Fruit fly (Drosophila melanogaster) whole organism, embryonic: ENCODE data around the gene ATP8B.

Experiments used
- Abd-B ChIP-seq: fragments of 200-800 bp; sonication (Bioruptor generic); optimal IDR thresholded peaks from 2 replicates; lab custom pipeline; 2018; ENCODE audit warnings: missing biosample characterization, mild to moderate bottlenecking, missing genetic modification characterization, moderate library complexity
- CG10543 ChIP-seq: fragments of 200-800 bp; sonication (Bioruptor generic); optimal IDR thresholded peaks from 3 replicates; lab custom pipeline; 2017; ENCODE audit warnings: missing biosample characterization, mild to moderate bottlenecking, missing genetic modification characterization, moderate library complexity
- CG11504 ChIP-seq: fragments of 200-800 bp; sonication (Bioruptor generic); optimal IDR thresholded peaks from 3 replicates; lab custom pipeline; 2019; ENCODE audit warnings: missing biosample characterization, mild to moderate bottlenecking, missing genetic modification characterization, moderate library complexity
- CG12155 ChIP-seq: fragments of 200-800 bp; sonication (Bioruptor generic); optimal IDR thresholded peaks from 3 replicates; lab custom pipeline; 2016; ENCODE audit warnings: missing biosample characterization, missing genetic modification characterization
- CG12942 ChIP-seq: fragments of 200-800 bp; sonication (Bioruptor generic); optimal IDR thresholded peaks from 3 replicates; lab custom pipeline; 2016; ENCODE audit warnings: missing biosample characterization, missing genetic modification characterization
- CG15269 ChIP-seq: fragments of 200-800 bp; sonication (Bioruptor generic); optimal IDR thresholded peaks from 2 replicates; lab custom pipeline; 2018; ENCODE audit warnings: missing biosample characterization, mild to moderate bottlenecking, missing genetic modification characterization, moderate library complexity
- CG18599 ChIP-seq: fragments of 200-800 bp; sonication (Bioruptor generic); optimal IDR thresholded peaks from 3 replicates; lab custom pipeline; 2017; ENCODE audit warnings: missing biosample characterization, missing genetic modification characterization, mild to moderate bottlenecking, moderate library complexity, missing genetic modification reagents
- CG2202 ChIP-seq: fragments of 200-800 bp; sonication (Bioruptor generic); optimal IDR thresholded peaks from 2 replicates; lab custom pipeline; 2018; ENCODE audit warnings: missing biosample characterization, mild to moderate bottlenecking, missing genetic modification characterization
- CG2678 ChIP-seq: fragments of 200-800 bp; sonication (Bioruptor generic); optimal IDR thresholded peaks from 3 replicates; lab custom pipeline; 2019; ENCODE audit warnings: missing biosample characterization, mild to moderate bottlenecking, missing genetic modification characterization, moderate library complexity
- CG30020 ChIP-seq: fragments of 200-800 bp; optimal IDR thresholded peaks from 2 replicates; lab custom pipeline; 2019; ENCODE audit warnings: missing biosample characterization, mild to moderate bottlenecking, missing genetic modification characterization, moderate library complexity
- CG3065 ChIP-seq: fragments of 200-800 bp; sonication (Bioruptor generic); optimal IDR thresholded peaks from 2 replicates; lab custom pipeline; 2016; ENCODE audit warnings: missing biosample characterization, missing genetic modification characterization
- CG31441 ChIP-seq: fragments of 200-800 bp; sonication (Bioruptor generic); IDR thresholded peaks from 2 replicates; pipeline ENCODE4 v1.3.6; 2022; ENCODE audit warnings: missing biosample characterization, missing genetic modification characterization
- CG3163 ChIP-seq: fragments of 200-800 bp; sonication (Bioruptor generic); optimal IDR thresholded peaks from 3 replicates; lab custom pipeline; 2016; ENCODE audit warnings: missing biosample characterization, missing genetic modification characterization
- CG34422 ChIP-seq: fragments of 200-800 bp; sonication (Bioruptor generic); IDR thresholded peaks from 3 replicates; pipeline ENCODE4 v1.3.6; 2022; ENCODE audit warnings: missing biosample characterization, missing genetic modification characterization
- CG42726 ChIP-seq: fragments of 200-800 bp; sonication (Bioruptor generic); IDR thresholded peaks from 2 replicates; pipeline ENCODE4 v1.3.6; 2022; ENCODE audit warnings: missing biosample characterization, missing genetic modification characterization; ENCODE audit not compliant: partially characterized antibody
- CG4730 ChIP-seq: fragments of 200-800 bp; sonication (Bioruptor generic); IDR thresholded peaks from 2 replicates; pipeline ENCODE4 v1.3.6; 2022; ENCODE audit warnings: missing biosample characterization, missing genetic modification characterization
- CG6689 ChIP-seq: fragments of 200-800 bp; sonication (Bioruptor generic); IDR thresholded peaks from 2 replicates; pipeline ENCODE4 v1.3.6; 2022; ENCODE audit warnings: missing biosample characterization, missing genetic modification characterization
- CG7372 ChIP-seq: fragments of 200-800 bp; sonication (Bioruptor generic); IDR thresholded peaks from 2 replicates; pipeline ENCODE4 v1.3.6; 2022; ENCODE audit warnings: missing biosample characterization, missing genetic modification characterization
- CG7556 ChIP-seq: fragments of 200-800 bp; sonication (Bioruptor generic); optimal IDR thresholded peaks from 2 replicates; lab custom pipeline; 2017; ENCODE audit warnings: missing biosample characterization, mild to moderate bottlenecking, missing genetic modification characterization
- CG7987 ChIP-seq: fragments of 200-800 bp; sonication (Bioruptor generic); optimal IDR thresholded peaks from 2 replicates; lab custom pipeline; 2018; ENCODE audit warnings: missing biosample characterization, mild to moderate bottlenecking, missing genetic modification characterization, moderate library complexity
- CrebB ChIP-seq: fragments of 200-800 bp; sonication (Bioruptor generic); optimal IDR thresholded peaks from 3 replicates; lab custom pipeline; 2018; ENCODE audit warnings: missing biosample characterization, mild to moderate bottlenecking, missing genetic modification characterization
- D19A ChIP-seq: fragments of 200-800 bp; optimal IDR thresholded peaks from 3 replicates; lab custom pipeline; 2019; ENCODE audit warnings: missing biosample characterization, mild to moderate bottlenecking, missing genetic modification characterization, moderate library complexity
- HLH3B ChIP-seq: fragments of 200-800 bp; sonication (Bioruptor generic); IDR thresholded peaks from 2 replicates; pipeline ENCODE4 v1.3.6; 2022; ENCODE audit warnings: missing biosample characterization, missing genetic modification characterization
- Hmx ChIP-seq: fragments of 200-800 bp; sonication (Bioruptor generic); optimal IDR thresholded peaks from 2 replicates; lab custom pipeline; 2016; ENCODE audit warnings: missing biosample characterization, missing genetic modification characterization
- Max ChIP-seq: fragments of 200-800 bp; sonication (Bioruptor generic); optimal IDR thresholded peaks from 2 replicates; lab custom pipeline; 2016; ENCODE audit warnings: missing biosample characterization, mild to moderate bottlenecking, missing genetic modification characterization
- Med ChIP-seq: fragments of 200-800 bp; sonication (Bioruptor generic); peaks from one replicate; lab custom pipeline; 2016; ENCODE audit warnings: missing biosample characterization, missing genetic modification characterization, mild to moderate bottlenecking, inconsistent platforms, moderate library complexity
- Myb ChIP-seq: fragments of 200-800 bp; sonication (Bioruptor generic); optimal IDR thresholded peaks from 2 replicates; lab custom pipeline; 2016; ENCODE audit warnings: missing biosample characterization, missing genetic modification characterization
- Oli ChIP-seq: fragments of 200-800 bp; sonication (Bioruptor generic); optimal IDR thresholded peaks from 2 replicates; lab custom pipeline; 2018; ENCODE audit warnings: missing biosample characterization, mild to moderate bottlenecking, missing genetic modification characterization, moderate library complexity
- Rx ChIP-seq: fragments of 200-800 bp; sonication (Bioruptor generic); IDR thresholded peaks from 2 replicates; pipeline ENCODE4 v1.3.6; 2022; ENCODE audit warnings: missing biosample characterization, missing genetic modification characterization
- Six4 ChIP-seq: fragments of 200-800 bp; sonication (Bioruptor generic); optimal IDR thresholded peaks from 2 replicates; lab custom pipeline; 2016; ENCODE audit warnings: missing biosample characterization, missing genetic modification characterization
- Sox102F ChIP-seq: fragments of 200-800 bp; sonication (Bioruptor generic); optimal IDR thresholded peaks from 2 replicates; lab custom pipeline; 2018; ENCODE audit warnings: missing biosample characterization, mild to moderate bottlenecking, missing genetic modification characterization, moderate library complexity
- Vsx1 ChIP-seq: fragments of 200-800 bp; sonication (Bioruptor generic); optimal IDR thresholded peaks from 2 replicates; lab custom pipeline; 2017; ENCODE audit warnings: missing biosample characterization, mild to moderate bottlenecking, missing genetic modification characterization, missing genetic modification reagents
- btn ChIP-seq: fragments of 200-800 bp; sonication (Bioruptor generic); optimal IDR thresholded peaks from 2 replicates; lab custom pipeline; 2016; ENCODE audit warnings: missing biosample characterization, missing genetic modification characterization
- cg ChIP-seq: fragments of 200-800 bp; sonication (Bioruptor generic); optimal IDR thresholded peaks from 3 replicates; lab custom pipeline; 2019; ENCODE audit warnings: missing biosample characterization, mild to moderate bottlenecking, missing genetic modification characterization, moderate library complexity
- chinmo ChIP-seq: fragments of 200-800 bp; sonication (Bioruptor generic); IDR thresholded peaks from 4 replicates; pipeline ENCODE4 v1.3.6; 2022; ENCODE audit warnings: missing biosample characterization, missing genetic modification characterization; ENCODE audit not compliant: partially characterized antibody
- dimm ChIP-seq: fragments of 200-800 bp; sonication (Bioruptor generic); IDR thresholded peaks from 2 replicates; pipeline ENCODE4 v1.3.6; 2022; ENCODE audit warnings: missing biosample characterization, missing genetic modification characterization
- disco-r ChIP-seq: fragments of 200-800 bp; sonication (Bioruptor generic); optimal IDR thresholded peaks from 2 replicates; lab custom pipeline; 2016; ENCODE audit warnings: missing biosample characterization, missing genetic modification characterization
- gcm2 ChIP-seq: fragments of 200-800 bp; sonication (Bioruptor generic); optimal IDR thresholded peaks from 2 replicates; lab custom pipeline; 2016; ENCODE audit warnings: missing biosample characterization, missing genetic modification characterization
- hb ChIP-seq: fragments of 200-800 bp; sonication (Bioruptor generic); IDR thresholded peaks from 3 replicates; pipeline ENCODE4 v1.3.6; 2022; ENCODE audit warnings: missing biosample characterization, missing genetic modification characterization; ENCODE audit not compliant: partially characterized antibody
- peb ChIP-seq: fragments of 200-800 bp; sonication (Bioruptor generic); IDR thresholded peaks from 2 replicates; pipeline ENCODE4 v1.3.6; 2022; ENCODE audit warnings: missing biosample characterization, missing genetic modification characterization
- phol ChIP-seq: fragments of 200-800 bp; sonication (Bioruptor generic); optimal IDR thresholded peaks from 3 replicates; lab custom pipeline; 2018; ENCODE audit warnings: missing biosample characterization, mild to moderate bottlenecking, missing genetic modification characterization, moderate library complexity
- ranshi ChIP-seq: fragments of 200-800 bp; sonication (Bioruptor generic); IDR thresholded peaks from 2 replicates; pipeline ENCODE4 v1.3.6; 2022; ENCODE audit warnings: missing biosample characterization, missing genetic modification characterization
- row ChIP-seq: fragments of 200-800 bp; sonication (Bioruptor generic); IDR thresholded peaks from 3 replicates; pipeline ENCODE4 v1.3.6; 2022; ENCODE audit warnings: missing biosample characterization, missing genetic modification characterization
- sd ChIP-seq: fragments of 200-800 bp; sonication (Bioruptor generic); optimal IDR thresholded peaks from 3 replicates; lab custom pipeline; 2018; ENCODE audit warnings: missing biosample characterization, mild to moderate bottlenecking, missing genetic modification characterization, moderate library complexity
- shn ChIP-seq: fragments of 200-800 bp; sonication (Bioruptor generic); optimal IDR thresholded peaks from 3 replicates; lab custom pipeline; 2016; ENCODE audit warnings: missing biosample characterization, missing genetic modification characterization
- slp2 ChIP-seq: fragments of 200-800 bp; sonication (Bioruptor generic); optimal IDR thresholded peaks from 2 replicates; lab custom pipeline; 2016; ENCODE audit warnings: missing biosample characterization, missing genetic modification characterization
- sqz ChIP-seq: fragments of 200-800 bp; sonication (Bioruptor generic); optimal IDR thresholded peaks from 3 replicates; lab custom pipeline; 2018; ENCODE audit warnings: missing biosample characterization, mild to moderate bottlenecking, missing genetic modification characterization
- tup ChIP-seq: fragments of 200-800 bp; sonication (Bioruptor generic); optimal IDR thresholded peaks from 2 replicates; lab custom pipeline; 2016; ENCODE audit warnings: missing biosample characterization, mild to moderate bottlenecking, missing genetic modification characterization, moderate library complexity

ATP8B gene

dm6 chr3R:12080370-12080968, 9.9 kb downstream of the ATP8B start (continued):
- TF ChIP-seq peb (GFP tag; lab: Robert Waterston, UW): no peak
- TF ChIP-seq CG30020 (tag; lab: Kevin White, UChicago): no peak
- TF ChIP-seq CG2678 (tag; lab: Kevin White, UChicago): peak; percentile 28
- TF ChIP-seq CG7372 (GFP tag; lab: Robert Waterston, UW): no peak
- peak; percentile 7 for TF ChIP-seq Abd-B
- TF ChIP-seq CG2202 (tag; lab: Kevin White, UChicago): no peak
- no peak for TF ChIP-seq btn (GFP tag; lab: Kevin White, UChicago)
- no peak for TF ChIP-seq sd (tag; lab: Kevin White, UChicago)
- no peak for TF ChIP-seq CG7987 (GFP tag; lab: Kevin White, UChicago)
- peak; percentile 83 for TF ChIP-seq D19A (tag; lab: Kevin White, UChicago)
- TF ChIP-seq phol (tag; lab: Kevin White, UChicago): no peak
- TF ChIP-seq CG31441 (GFP tag; lab: Robert Waterston, UW): 0 out of 2 replicates have a peak, but pooled peaks have one; percentile 28
- TF ChIP-seq dimm: no peak
- TF ChIP-seq CG11504: peak; percentile 63
- peak; percentile 14 for TF ChIP-seq CG15269 (tag; lab: Kevin White, UChicago)
- TF ChIP-seq chinmo (GFP tag; lab: Robert Waterston, UW): 0 out of 4 replicates have a peak, but pooled peaks have one; percentile 21
- no peak for TF ChIP-seq CG12942
- TF ChIP-seq Rx: no peak
- TF ChIP-seq CG3163 (GFP tag; lab: Kevin White, UChicago): peak; percentile 76
- peak; percentile 60 for TF ChIP-seq sqz (GFP tag; lab: Kevin White, UChicago)
- TF ChIP-seq CG42726 (GFP tag; lab: Robert Waterston, UW): no peak
- TF ChIP-seq Max: no peak
- no peak for TF ChIP-seq Six4 (GFP tag; lab: Kevin White, UChicago)
- no peak for TF ChIP-seq CG10543 (GFP tag; lab: Kevin White, UChicago)
- TF ChIP-seq disco-r (GFP tag; lab: Kevin White, UChicago): no peak
- peak; percentile 22 for TF ChIP-seq CG18599 (GFP tag; lab: Kevin White, UChicago)
- TF ChIP-seq tup (GFP tag; lab: Kevin White, UChicago): no peak
- TF ChIP-seq Sox102F (GFP tag; lab: Kevin White, UChicago): peak; percentile 20
- TF ChIP-seq hb (GFP tag; lab: Robert Waterston, UW): no peak
- no peak for TF ChIP-seq gcm2 (GFP tag; lab: Kevin White, UChicago)
- TF ChIP-seq CrebB (tag; lab: Kevin White, UChicago): no peak
- no peak for TF ChIP-seq HLH3B (GFP tag; lab: Robert Waterston, UW)
- peak; percentile 18 for TF ChIP-seq Oli (tag; lab: Kevin White, UChicago)
- no peak for TF ChIP-seq CG7556 (GFP tag; lab: Kevin White, UChicago)
- TF ChIP-seq CG34422 (GFP tag; lab: Robert Waterston, UW): no peak
- no peak for TF ChIP-seq Vsx1
- no peak for TF ChIP-seq ranshi
- TF ChIP-seq CG4730: no peak
- TF ChIP-seq CG6689 (GFP tag; lab: Robert Waterston, UW): no peak
- TF ChIP-seq shn: no peak
- TF ChIP-seq CG12155 (GFP tag; lab: Kevin White, UChicago): no peak
- peak; percentile 32 for TF ChIP-seq Med
- TF ChIP-seq slp2 (GFP tag; lab: Kevin White, UChicago): no peak
- TF ChIP-seq Myb (GFP tag; lab: Kevin White, UChicago): no peak
- no peak for TF ChIP-seq Hmx
- TF ChIP-seq row: 0 out of 3 replicates have a peak, but pooled peaks have one; percentile 18
- TF ChIP-seq CG3065 (GFP tag; lab: Kevin White, UChicago): no peak
- TF ChIP-seq cg (GFP tag; lab: Kevin White, UChicago): no peak
